Worm (Caenorhabditis elegans): ENCODE measurements around the gene bcl-11.

ce11 chrV:6350109-6350508 lies 5.7 kb upstream of the bcl-11 start:
- TF ChIP-seq pha-4 (tag; optimal IDR thresholded peaks at IDR 0.05) (no peak), lin-13 (tag; optimal IDR thresholded peaks at IDR 0.05) (no peak)

Data from whole organism, mixed stage, embryonic.